Fruit fly (Drosophila melanogaster) S2 (cell line): ENCODE measurements around the gene CG15023.

Experiments used
- CG8478 ChIP-seq: fragments of >200 bp; optimal IDR thresholded peaks from 2 replicates; lab custom pipeline; 2018
- CTCF ChIP-seq, 2 experiments: fragments of >200 bp; optimal IDR thresholded peaks; 2 replicates each; lab custom pipeline; 2018

The CG15023 gene

DNA sequence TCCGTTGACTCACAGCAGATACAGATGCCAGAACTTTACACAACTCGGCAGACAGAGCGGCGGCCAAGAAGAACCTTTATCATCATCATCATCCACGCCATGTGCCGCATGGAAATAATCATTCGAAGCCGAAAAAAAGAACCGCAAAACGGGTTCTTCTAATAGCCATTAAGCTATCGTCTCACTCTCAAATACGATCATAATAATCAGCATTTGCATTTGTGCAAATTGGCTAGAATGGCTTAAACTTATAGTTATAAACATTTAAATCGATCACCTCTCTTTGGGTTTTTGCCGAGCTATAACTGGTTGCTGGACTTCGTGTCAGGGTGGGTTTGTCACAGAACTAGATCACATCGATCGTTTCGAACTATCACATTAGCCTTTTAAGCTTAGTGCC is 19.1 kb downstream of the CG15023 start:
- TF ChIP-seq CG8478 (no peak), CTCF (optimal IDR thresholded peaks at IDR 0.05; lab: Kevin White, UChicago) (no peak)

dm6 chr3L:4440153-4440552 is 21.2 kb downstream of the CG15023 start:
- no peak for TF ChIP-seq CTCF (optimal IDR thresholded peaks at IDR 0.05; lab: Kevin White, UChicago)
- TF ChIP-seq CG8478 = no peak

dm6 chr3L:4436421-4436820 is 24.9 kb downstream of the CG15023 start, which contains the start of gene CG15021:
Gene CG15021 (plus strand): TSS chr3L:4436721.
- TF ChIP-seq CG8478 (no peak), CTCF (optimal IDR thresholded peaks at IDR 0.05; lab: Kevin White, UChicago) (no peak)

DNA sequence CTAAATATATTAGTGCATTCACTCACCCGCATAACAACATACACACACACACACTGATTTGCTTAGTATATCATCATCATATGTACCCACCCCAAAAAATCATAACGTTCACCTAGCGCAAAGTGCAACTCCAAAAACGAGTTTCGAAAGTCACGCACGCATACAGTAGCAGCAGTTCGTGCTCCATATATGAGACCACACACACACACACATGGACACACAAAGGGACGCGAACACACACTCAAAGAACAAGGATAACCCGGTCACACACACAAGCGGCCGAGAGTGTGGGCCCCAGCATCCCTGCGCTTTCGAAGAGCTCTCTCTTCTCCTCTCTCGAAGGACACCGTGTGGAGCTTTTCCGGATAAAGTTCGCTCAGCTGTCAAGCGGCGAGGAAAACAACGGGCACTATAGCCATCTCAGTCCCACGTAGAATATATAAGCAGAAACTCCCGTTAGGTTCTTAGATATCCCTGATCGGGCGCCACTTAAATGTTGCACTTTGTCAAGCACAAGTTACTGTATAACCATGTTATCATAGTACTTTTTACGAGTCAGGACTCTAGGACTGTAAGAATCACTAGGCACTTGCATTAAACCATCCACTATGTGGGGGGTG is 30.1 kb downstream of the CG15023 start:
- no peak for TF ChIP-seq CG8478
- TF ChIP-seq CTCF (optimal IDR thresholded peaks at IDR 0.05; lab: Kevin White, UChicago) = no peak

DNA sequence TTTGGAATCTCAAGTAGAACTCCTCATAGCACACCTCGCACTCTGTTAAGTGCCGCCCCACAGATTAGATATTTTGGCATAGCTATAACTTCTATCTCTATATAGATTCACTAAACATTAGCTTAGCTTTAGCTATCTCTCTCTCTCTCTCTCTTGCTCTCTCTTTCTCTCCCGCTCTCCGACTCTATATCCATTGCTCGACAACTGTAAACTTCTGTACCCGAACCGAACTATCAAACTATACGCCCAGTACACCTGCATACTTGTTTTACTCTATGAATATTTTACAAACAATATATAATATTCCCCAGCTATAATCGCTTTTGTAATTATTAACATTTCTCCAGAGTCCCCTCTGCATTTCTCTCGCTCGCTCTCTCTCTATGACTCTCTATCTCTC is 31.0 kb downstream of the CG15023 start:
- TF ChIP-seq CG8478 (no peak), CTCF (optimal IDR thresholded peaks at IDR 0.05; lab: Kevin White, UChicago) (no peak)

DNA sequence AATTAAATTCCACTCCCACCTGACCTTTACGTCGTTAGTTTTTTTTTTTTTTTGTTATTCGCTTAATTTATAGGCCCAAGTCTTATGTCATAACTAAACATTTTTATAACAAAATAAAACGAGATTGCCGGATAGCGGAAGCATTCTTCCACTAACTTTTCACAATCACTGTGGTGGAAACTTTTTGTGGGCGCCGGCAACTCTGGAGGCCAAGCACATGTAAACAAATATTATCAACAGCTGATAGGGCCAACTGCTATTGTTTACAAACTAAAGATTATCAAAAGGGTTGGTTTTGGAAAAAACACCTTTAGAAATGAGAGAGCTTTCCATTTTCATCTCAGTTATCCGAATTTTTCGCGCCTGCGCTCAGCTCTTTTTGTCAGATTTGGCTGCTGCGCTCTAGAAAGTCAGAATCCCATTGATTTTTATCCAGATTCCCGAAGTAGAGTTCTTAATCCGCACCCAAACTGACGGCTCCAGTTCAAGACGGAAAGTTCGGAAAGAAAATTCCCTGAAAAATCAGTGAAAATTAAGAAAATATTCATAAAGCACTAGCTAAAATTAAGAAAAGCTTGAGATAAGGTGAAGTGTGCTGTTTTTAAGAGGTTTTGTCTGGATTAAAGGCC is 32.3 kb downstream of the CG15023 start, which contains the start of gene nAChRbeta1:
TSS of gene nAChRbeta1 (plus strand) at position 432 of the 629 bp plus-strand sequence.
- no peak for TF ChIP-seq CTCF (optimal IDR thresholded peaks at IDR 0.05; lab: Kevin White, UChicago)
- no peak for TF ChIP-seq CG8478

DNA sequence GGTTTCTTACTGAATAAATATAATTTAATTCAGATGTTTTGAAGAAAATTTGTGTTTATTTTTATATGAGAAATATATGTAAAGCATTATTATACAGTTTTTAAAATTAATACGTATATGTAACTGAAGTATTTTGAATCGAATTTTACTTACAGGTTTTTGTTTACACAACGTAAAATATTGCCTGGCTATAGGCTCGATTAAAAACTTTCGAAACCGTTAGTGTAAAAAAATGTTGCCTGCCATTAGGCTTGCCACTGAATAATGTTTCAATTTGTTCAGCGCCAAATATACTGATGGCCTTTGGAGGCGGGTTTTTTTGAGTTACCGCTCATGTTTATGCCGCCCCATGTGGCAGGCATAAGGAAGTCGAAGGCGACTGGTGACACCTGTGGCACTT is 34.7 kb downstream of the CG15023 start:
- TF ChIP-seq CTCF (optimal IDR thresholded peaks at IDR 0.05; lab: Kevin White, UChicago) = no peak
- TF ChIP-seq CG8478 = no peak

dm6 chr3L:4421362-4421761 is 39.9 kb downstream of the CG15023 start, which contains the start of gene CG15020:
Gene CG15020 (plus strand): TSS chr3L:4421662.
- TF ChIP-seq CG8478 = no peak
- TF ChIP-seq CTCF (optimal IDR thresholded peaks at IDR 0.05; lab: Kevin White, UChicago) = no peak

dm6 chr3L:4417543-4417942 is 43.8 kb downstream of the CG15023 start:
- TF ChIP-seq CG8478 (no peak), CTCF (optimal IDR thresholded peaks at IDR 0.05; lab: Kevin White, UChicago) (no peak)

DNA sequence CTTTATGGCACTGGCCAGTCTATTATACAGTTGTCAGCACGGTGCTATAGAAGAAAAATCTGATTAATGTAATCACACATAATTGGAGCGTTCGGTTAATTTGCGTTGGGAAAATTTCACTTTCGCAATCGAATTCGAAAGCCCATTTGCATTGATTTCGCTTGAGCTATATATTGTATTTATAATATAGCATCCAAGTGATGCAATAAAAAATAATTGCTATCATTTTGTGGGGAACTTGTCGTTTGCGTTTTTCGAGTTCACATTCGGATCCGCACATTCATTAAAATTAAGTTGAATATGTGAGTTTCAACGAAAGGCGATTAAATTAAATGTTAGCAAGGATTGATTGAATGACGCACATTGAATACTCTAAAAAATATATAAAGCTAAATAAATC is 44.2 kb downstream of the CG15023 start:
- TF ChIP-seq CTCF (optimal IDR thresholded peaks at IDR 0.05; lab: Kevin White, UChicago) = no peak
- TF ChIP-seq CG8478 = no peak

DNA sequence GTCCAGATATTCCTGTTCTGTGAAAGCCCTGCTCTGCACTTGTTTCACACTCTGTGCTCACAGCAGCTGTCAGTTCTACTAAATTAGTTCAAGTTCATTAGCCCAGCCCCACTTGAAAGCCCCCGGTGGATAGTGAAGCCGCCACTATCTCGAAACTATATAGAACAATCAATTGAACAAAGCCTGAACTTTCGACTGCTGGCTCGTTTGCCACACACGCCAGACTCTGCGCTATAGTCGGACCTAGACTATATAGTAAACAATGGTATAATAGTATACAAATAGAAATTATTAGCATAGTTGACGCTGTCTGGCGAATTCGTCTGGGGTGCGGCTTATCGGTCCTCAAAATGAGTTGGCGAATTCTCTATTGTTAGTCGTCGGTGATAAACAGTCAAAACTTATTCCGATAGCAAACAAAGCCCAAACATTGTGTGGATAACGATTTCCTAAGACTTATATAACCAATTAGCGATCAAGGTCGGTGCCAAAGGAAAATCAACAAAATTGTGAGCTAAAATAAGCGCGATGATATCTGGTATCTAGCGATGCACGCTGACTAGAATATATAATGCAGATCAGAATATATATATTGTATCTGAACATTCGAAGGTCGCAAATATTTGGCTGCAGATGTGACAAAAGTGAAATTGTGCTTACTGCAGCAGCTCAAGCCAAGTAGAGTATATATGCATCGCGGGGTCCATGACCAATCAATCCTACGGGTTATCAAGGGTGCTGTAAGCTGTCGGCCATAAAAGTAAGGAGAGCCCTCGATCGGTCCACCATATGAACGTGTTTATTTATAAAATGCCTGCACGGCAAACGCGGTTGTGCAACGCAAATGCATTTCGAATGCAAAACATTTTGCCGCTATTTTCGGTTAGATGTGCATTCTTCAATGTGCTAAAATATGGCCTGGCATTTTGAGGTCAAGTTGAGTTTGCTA is 45.7 kb downstream of the CG15023 start:
- TF ChIP-seq CG8478 = no peak
- no peak for TF ChIP-seq CTCF (optimal IDR thresholded peaks at IDR 0.05; lab: Kevin White, UChicago)

DNA sequence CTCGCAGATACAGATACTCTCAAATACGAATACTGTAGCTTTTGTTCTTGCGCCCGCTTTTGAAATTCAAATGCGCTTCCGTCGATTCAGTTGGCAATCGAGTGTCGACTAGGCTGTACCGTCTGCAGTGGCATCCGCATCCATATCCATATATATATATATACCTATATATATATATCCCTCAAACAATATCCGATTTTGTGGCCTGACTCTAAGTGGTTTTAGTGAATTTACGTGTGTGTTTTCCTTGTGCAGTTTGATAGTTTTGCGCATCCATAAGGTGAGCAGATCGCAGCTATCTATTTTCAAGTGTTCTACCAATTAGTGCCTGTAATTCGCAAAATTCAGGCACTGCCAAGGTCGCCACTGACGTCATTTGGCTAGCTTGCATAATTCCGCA is 46.7 kb downstream of the CG15023 start:
- no peak for TF ChIP-seq CTCF (optimal IDR thresholded peaks at IDR 0.05; lab: Kevin White, UChicago)
- TF ChIP-seq CG8478 = no peak

DNA sequence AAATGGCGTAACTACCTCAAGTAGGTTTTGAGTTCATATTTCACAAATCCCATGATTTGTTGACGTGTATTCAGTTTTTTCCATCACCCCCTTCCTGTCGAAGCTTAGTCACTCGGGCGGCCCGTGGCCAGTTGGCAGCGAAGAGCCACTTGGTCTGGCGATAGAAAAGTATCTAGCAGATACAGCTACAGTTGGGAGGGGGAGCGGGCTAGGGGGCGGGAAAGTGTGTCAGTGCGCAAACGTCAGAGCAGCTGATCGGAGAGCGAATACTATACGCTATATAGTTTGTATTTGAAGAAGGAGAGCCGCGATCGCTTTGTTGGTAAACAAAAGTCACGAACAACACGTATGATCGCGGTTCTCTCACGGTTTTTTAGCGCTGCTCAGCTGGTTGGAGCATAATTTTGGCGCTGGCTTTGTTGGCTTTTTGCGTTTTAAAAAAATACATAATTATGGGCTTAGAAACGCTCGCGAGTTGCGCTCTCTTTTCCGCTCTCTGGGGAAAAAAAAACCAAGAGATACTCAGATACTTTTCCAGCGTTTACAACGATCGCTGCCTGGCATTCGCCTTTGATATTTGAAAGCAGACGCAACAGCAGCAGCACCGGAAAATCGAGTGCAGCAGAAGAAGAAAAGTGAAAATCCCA is 47.4 kb downstream of the CG15023 start:
- TF ChIP-seq CG8478 (no peak), CTCF (optimal IDR thresholded peaks at IDR 0.05; lab: Kevin White, UChicago) (no peak)

DNA sequence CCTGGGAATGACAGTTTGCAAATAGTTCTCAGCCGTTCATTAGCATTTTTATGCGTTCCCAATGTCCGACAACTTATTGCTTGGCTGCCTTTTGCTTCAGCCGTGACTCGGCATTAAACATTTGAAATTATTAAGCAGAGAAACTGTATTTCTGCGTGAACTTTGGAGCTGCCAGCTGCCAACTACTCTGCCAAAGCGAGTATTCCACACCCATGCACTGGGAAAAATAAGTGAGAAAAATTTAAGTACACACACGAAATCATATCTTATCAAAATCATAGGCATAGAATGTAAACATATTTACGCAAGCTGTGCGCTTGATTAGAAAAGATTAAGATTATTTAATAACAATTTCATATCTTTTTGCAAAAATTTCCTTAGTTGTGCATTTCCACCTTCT is 48.3 kb downstream of the CG15023 start:
- no peak for TF ChIP-seq CG8478

dm6 chr3L:4411951-4412350 is 49.4 kb downstream of the CG15023 start:
- TF ChIP-seq CG8478 (no peak), CTCF (optimal IDR thresholded peaks at IDR 0.05; lab: Kevin White, UChicago) (no peak)
